Worm (Caenorhabditis elegans): ENCODE results near the gene ubc-23.

DNA sequence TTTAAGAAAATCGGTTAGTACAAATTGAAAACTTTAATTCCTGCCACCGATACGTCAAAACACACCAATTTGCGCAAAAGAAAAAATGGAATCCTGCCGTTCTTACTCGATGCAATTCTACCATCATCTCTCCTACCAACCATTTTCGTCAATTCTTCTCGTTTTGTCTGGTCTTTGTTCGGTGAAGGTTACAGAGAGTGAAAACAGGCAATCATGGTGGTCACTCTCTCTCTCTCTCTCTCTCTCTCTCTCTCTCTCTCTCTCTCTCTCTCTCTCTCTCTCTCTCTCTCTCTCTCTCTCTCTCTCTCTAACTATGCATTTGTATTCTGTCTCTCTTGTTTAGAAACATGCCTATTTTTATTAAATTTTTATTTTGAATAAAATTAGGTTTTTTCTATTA, 38.1 kb downstream of the ubc-23 start:
- TF ChIP-seq fos-1 (tag; optimal IDR thresholded peaks at IDR 0.05) = no peak
- TF ChIP-seq nhr-23 (tag; optimal IDR thresholded peaks at IDR 0.05) = no peak
